Fruit fly (Drosophila melanogaster): ENCODE data around the gene CG5707.

Gene CG5707

dm6 chr3L:2158689-2159310, 33.2 kb downstream of the CG5707 start (continued):
- TF ChIP-seq cg (GFP tag; optimal IDR thresholded peaks at IDR 0.05), result no peak
- peak; percentile 78 for TF ChIP-seq Xrp1 (GFP tag; IDR thresholded peaks at IDR 0.05)
- TF ChIP-seq CG9609 (GFP tag; optimal IDR thresholded peaks at IDR 0.05), result no peak
- peak; percentile 58 for TF ChIP-seq CG11093 (GFP tag; IDR thresholded peaks at IDR 0.05)
- no peak for TF ChIP-seq CG6791 (GFP tag; IDR thresholded peaks at IDR 0.05; ENCODE audit: partially characterized antibody)
- no peak for TF ChIP-seq CG31388 (GFP tag; optimal IDR thresholded peaks at IDR 0.05)
- TF ChIP-seq Gsc (GFP tag; IDR thresholded peaks at IDR 0.05), result 0 out of 2 replicates have a peak, but pooled peaks have one; percentile 11
- TF ChIP-seq caup (GFP tag; optimal IDR thresholded peaks at IDR 0.05; ENCODE audit: severe bottlenecking), result no peak
- TF ChIP-seq slou (GFP tag; optimal IDR thresholded peaks at IDR 0.05), result no peak
- TF ChIP-seq CG13894 (tag; optimal IDR thresholded peaks at IDR 0.05), result no peak
- TF ChIP-seq pros (GFP tag; optimal IDR thresholded peaks at IDR 0.05), result no peak
- no peak for TF ChIP-seq HLH54F (GFP tag; optimal IDR thresholded peaks at IDR 0.05)
- TF ChIP-seq CG4854 (GFP tag; optimal IDR thresholded peaks at IDR 0.05), result no peak
- TF ChIP-seq hth (optimal IDR thresholded peaks at IDR 0.05), result no peak
- no peak for TF ChIP-seq Dek (tag; optimal IDR thresholded peaks at IDR 0.05)
- TF ChIP-seq gfzf (GFP tag; optimal IDR thresholded peaks at IDR 0.05), result no peak
- TF ChIP-seq CoRest (tag; optimal IDR thresholded peaks at IDR 0.05), result peak; percentile 36
- TF ChIP-seq vvl (GFP tag; IDR thresholded peaks at IDR 0.05), result peak; percentile 81
- TF ChIP-seq CG12391 (tag; optimal IDR thresholded peaks at IDR 0.05), result peak; percentile 62
- TF ChIP-seq Sry-β (GFP tag; optimal IDR thresholded peaks at IDR 0.05), result no peak
- no peak for TF ChIP-seq CG18011 (GFP tag; optimal IDR thresholded peaks at IDR 0.05)
- no peak for TF ChIP-seq CG13123 (GFP tag; optimal IDR thresholded peaks at IDR 0.05)
- TF ChIP-seq CkIIα-i1 (GFP tag; IDR thresholded peaks at IDR 0.05), result no peak
- peak; percentile 44; the same call in 1 of the 2 replicates for TF ChIP-seq sens-2 (GFP tag; IDR thresholded peaks at IDR 0.05)
- no peak for TF ChIP-seq CG12299 (tag; optimal IDR thresholded peaks at IDR 0.05)
- TF ChIP-seq CG12744 (GFP tag; optimal IDR thresholded peaks at IDR 0.05), result no peak
- TF ChIP-seq CG2678 (tag; optimal IDR thresholded peaks at IDR 0.05), result peak; percentile 69
- TF ChIP-seq Meics (GFP tag; optimal IDR thresholded peaks at IDR 0.05), result no peak
- no peak for TF ChIP-seq CG13287 (GFP tag; IDR thresholded peaks at IDR 0.05; ENCODE audit: partially characterized antibody)
- TF ChIP-seq D (optimal IDR thresholded peaks at IDR 0.05), result no peak
- TF ChIP-seq D (GFP tag; optimal IDR thresholded peaks at IDR 0.05), result peak; percentile 68
- no peak for TF ChIP-seq zf30C (GFP tag; optimal IDR thresholded peaks at IDR 0.05)
- no peak for TF ChIP-seq CG16813 (GFP tag; IDR thresholded peaks at IDR 0.05; ENCODE audit: partially characterized antibody)
- peak; percentile 70 for TF ChIP-seq gem (tag; optimal IDR thresholded peaks at IDR 0.05)
- TF ChIP-seq CG16815 (GFP tag; optimal IDR thresholded peaks at IDR 0.05), result no peak
- TF ChIP-seq grn (GFP tag; optimal IDR thresholded peaks at IDR 0.05), result no peak
- TF ChIP-seq sens (GFP tag), result peak; percentile 96
- TF ChIP-seq pb (GFP tag; optimal IDR thresholded peaks at IDR 0.05), result no peak
- no peak for TF ChIP-seq dan (GFP tag; IDR thresholded peaks at IDR 0.05)
- TF ChIP-seq Mad (GFP tag; optimal IDR thresholded peaks at IDR 0.05), result no peak
- peak; percentile 12 for TF ChIP-seq jumu (GFP tag; optimal IDR thresholded peaks at IDR 0.05)
- TF ChIP-seq CG1603 (tag; optimal IDR thresholded peaks at IDR 0.05), result peak; percentile 74
- TF ChIP-seq CG7963 (GFP tag; IDR thresholded peaks at IDR 0.05; ENCODE audit: partially characterized antibody), result no peak
- TF ChIP-seq cato (GFP tag; optimal IDR thresholded peaks at IDR 0.05; ENCODE audit: borderline replicate concordance), result no peak
- no peak for TF ChIP-seq ato (GFP tag; IDR thresholded peaks at IDR 0.05; ENCODE audit: partially characterized antibody)
- TF ChIP-seq Spps (tag; optimal IDR thresholded peaks at IDR 0.05), result peak; percentile 74
- TF ChIP-seq CG11456 (GFP tag; IDR thresholded peaks at IDR 0.05), result no peak
- TF ChIP-seq CG12659 (GFP tag; optimal IDR thresholded peaks at IDR 0.05), result peak; percentile 25
- no peak for TF ChIP-seq Dll (GFP tag; IDR thresholded peaks at IDR 0.05; ENCODE audit: partially characterized antibody)
- peak; percentile 70 for TF ChIP-seq nmo (GFP tag; optimal IDR thresholded peaks at IDR 0.05)
